Worm (Caenorhabditis elegans) whole organism, L1 larva: ENCODE results near the gene H06H21.8.

Experiments
- C04F5.9 ChIP-seq: sonication (generic microtip); optimal IDR thresholded peaks from 2 replicates; lab custom pipeline; 2016; ENCODE audit warnings: missing genetic modification characterization, missing compliant biosample characterization
- C34B4.2 ChIP-seq: sonication (generic microtip); optimal IDR thresholded peaks from 2 replicates; lab custom pipeline; 2017; ENCODE audit warnings: mild to moderate bottlenecking, missing genetic modification characterization, missing compliant biosample characterization
- aha-1 ChIP-seq: fragments of 150-350 bp; optimal IDR thresholded peaks from 2 replicates; lab custom pipeline; 2014; ENCODE audit warnings: missing biosample characterization, missing genetic modification characterization
- ama-1 ChIP-seq: fragments of 150-350 bp; optimal IDR thresholded peaks from 2 replicates; lab custom pipeline; 2014
- blmp-1 ChIP-seq: fragments of 150-350 bp; optimal IDR thresholded peaks from 2 replicates; lab custom pipeline; 2014; ENCODE audit warnings: missing biosample characterization, missing genetic modification characterization
- ceh-63 ChIP-seq: fragments of 200-800 bp; sonication (Bioruptor generic); optimal IDR thresholded peaks from 2 replicates; lab custom pipeline; 2018; ENCODE audit warnings: mild to moderate bottlenecking, missing genetic modification characterization, missing compliant biosample characterization
- ceh-8 ChIP-seq: fragments of 200-800 bp; sonication (Bioruptor generic); optimal IDR thresholded peaks from 2 replicates; lab custom pipeline; 2018; ENCODE audit warnings: mild to moderate bottlenecking, missing genetic modification characterization, moderate library complexity, missing compliant biosample characterization
- ceh-82 ChIP-seq, 3 experiments: fragments of 150-350 bp in 1 of 3; sonication (generic microtip) in 2 of 3; optimal IDR thresholded peaks; 2 replicates each; lab custom pipeline; 2014 to 2017; ENCODE audit warnings: missing biosample characterization in 3 of 3, missing genetic modification characterization in 3 of 3
- ceh-90 ChIP-seq: sonication (generic microtip); optimal IDR thresholded peaks from 2 replicates; lab custom pipeline; 2016; ENCODE audit warnings: missing genetic modification characterization, missing compliant biosample characterization
- ces-1 ChIP-seq: fragments of 150-350 bp; optimal IDR thresholded peaks from 2 replicates; lab custom pipeline; 2014; ENCODE audit warnings: missing biosample characterization, missing genetic modification reagents, missing genetic modification characterization
- dpl-1 ChIP-seq, 3 experiments: fragments of 150-350 bp in 2 of 3; sonication (generic microtip) in 1 of 3; optimal IDR thresholded peaks; 2 replicates each; lab custom pipeline; 2014 to 2017; ENCODE audit warnings: missing biosample characterization in 3 of 3, missing genetic modification characterization in 3 of 3, missing genetic modification reagents in 3 of 3
- dsc-1 ChIP-seq: sonication (generic microtip); optimal IDR thresholded peaks from 2 replicates; lab custom pipeline; 2016; ENCODE audit warnings: mild to moderate bottlenecking, missing genetic modification characterization, missing compliant biosample characterization
- efl-1 ChIP-seq, 4 experiments: fragments of 150-350 bp; optimal IDR thresholded peaks in 3 of 4; peaks in 1 of 4; 1 replicate in 1 of 4; 2 replicates in 3 of 4; lab custom pipeline; 2014; ENCODE audit warnings: missing biosample characterization in 2 of 4, missing genetic modification characterization in 2 of 4, missing genetic modification reagents in 2 of 4
- efl-3 ChIP-seq: fragments of 200-800 bp; sonication (Bioruptor generic); optimal IDR thresholded peaks from 2 replicates; lab custom pipeline; 2018; ENCODE audit warnings: mild to moderate bottlenecking, missing genetic modification characterization, missing compliant biosample characterization
- egl-13 ChIP-seq: sonication (generic microtip); optimal IDR thresholded peaks from 2 replicates; lab custom pipeline; 2016; ENCODE audit warnings: missing genotype, missing genetic modification reagents, missing genetic modification characterization, missing compliant biosample characterization
- egl-27 ChIP-seq, 2 experiments: fragments of 150-350 bp in 1 of 2; sonication (generic microtip); optimal IDR thresholded peaks; 3 replicates each; lab custom pipeline; 2017 to 2018; ENCODE audit warnings: missing biosample characterization in 2 of 2, missing genetic modification characterization in 2 of 2, missing genetic modification reagents in 2 of 2
- fkh-4 ChIP-seq: sonication (generic microtip); optimal IDR thresholded peaks from 2 replicates; lab custom pipeline; 2016; ENCODE audit warnings: missing compliant biosample characterization, missing genetic modification characterization, borderline replicate concordance
- fos-1 ChIP-seq: fragments of 150-350 bp; optimal IDR thresholded peaks from 2 replicates; lab custom pipeline; 2014; ENCODE audit warnings: missing biosample characterization, missing genetic modification characterization
- hlh-17 ChIP-seq: fragments of 200-800 bp; sonication (Bioruptor generic); optimal IDR thresholded peaks from 2 replicates; lab custom pipeline; 2018; ENCODE audit warnings: missing genetic modification characterization, mild to moderate bottlenecking, missing compliant biosample characterization, moderate library complexity, borderline replicate concordance
- hlh-4 ChIP-seq: sonication (generic microtip); optimal IDR thresholded peaks from 2 replicates; lab custom pipeline; 2016; ENCODE audit warnings: mild to moderate bottlenecking, missing genetic modification characterization, missing compliant biosample characterization
- isw-1 ChIP-seq: fragments of 200-800 bp; sonication (Bioruptor generic); IDR thresholded peaks from 2 replicates; pipeline ENCODE4 v1.3.6; 2022; ENCODE audit warnings: missing genetic modification characterization, missing compliant biosample characterization
- jun-1 ChIP-seq: fragments of 150-350 bp; optimal IDR thresholded peaks from 2 replicates; lab custom pipeline; 2014; ENCODE audit warnings: missing biosample characterization, missing genetic modification reagents, missing genetic modification characterization
- lin-14 ChIP-seq: fragments of 200-800 bp; sonication (Bioruptor generic); optimal IDR thresholded peaks from 2 replicates; lab custom pipeline; 2018; ENCODE audit warnings: mild to moderate bottlenecking, missing genetic modification characterization, moderate library complexity, missing compliant biosample characterization
- lin-15B ChIP-seq: fragments of 150-350 bp; sonication (generic microtip); optimal IDR thresholded peaks from 3 replicates; lab custom pipeline; 2014; ENCODE audit warnings: missing biosample characterization, missing genetic modification characterization
- lir-3 ChIP-seq: sonication (generic microtip); optimal IDR thresholded peaks from 2 replicates; lab custom pipeline; 2016; ENCODE audit warnings: mild to moderate bottlenecking, missing genetic modification characterization, moderate library complexity, missing compliant biosample characterization; ENCODE audit not compliant: poor library complexity
- lsy-2 ChIP-seq, 2 experiments: fragments of 150-350 bp; optimal IDR thresholded peaks; 2 replicates each; lab custom pipeline; 2014; ENCODE audit warnings: missing biosample characterization in 2 of 2, missing genetic modification characterization in 2 of 2
- mab-9 ChIP-seq: fragments of 200-800 bp; sonication (Bioruptor generic); IDR thresholded peaks from 2 replicates; pipeline ENCODE4 v1.3.6; 2022; ENCODE audit warnings: missing genetic modification reagents, missing genetic modification characterization, missing compliant biosample characterization
- mdl-1 ChIP-seq, 2 experiments: fragments of 150-350 bp; optimal IDR thresholded peaks; 2 replicates each; lab custom pipeline; 2014 to 2017; ENCODE audit warnings: missing biosample characterization in 2 of 2, missing genetic modification characterization in 2 of 2, inconsistent platforms in 1 of 2
- mef-2 ChIP-seq: fragments of 150-350 bp; optimal IDR thresholded peaks from 2 replicates; lab custom pipeline; 2014; ENCODE audit warnings: missing biosample characterization, missing genetic modification characterization
- nhr-19 ChIP-seq: fragments of 200-800 bp; sonication (Bioruptor generic); conservative IDR thresholded peaks from 2 replicates; pipeline ENCODE4 v1.3.6; 2022; ENCODE audit warnings: missing genetic modification characterization, missing compliant biosample characterization
- nhr-237 ChIP-seq: fragments of 150-350 bp; optimal IDR thresholded peaks from 2 replicates; lab custom pipeline; 2014; ENCODE audit warnings: missing biosample characterization, missing genetic modification characterization
- nhr-28 ChIP-seq: fragments of 150-350 bp; optimal IDR thresholded peaks from 2 replicates; lab custom pipeline; 2014; ENCODE audit warnings: missing biosample characterization, missing genetic modification characterization
- nhr-47 ChIP-seq: sonication (generic microtip); optimal IDR thresholded peaks from 2 replicates; lab custom pipeline; 2016; ENCODE audit warnings: mild to moderate bottlenecking, missing genetic modification characterization, moderate library complexity, missing compliant biosample characterization
- nhr-71 ChIP-seq: sonication (generic microtip); optimal IDR thresholded peaks from 2 replicates; lab custom pipeline; 2016; ENCODE audit warnings: mild to moderate bottlenecking, missing genetic modification characterization, moderate library complexity, missing compliant biosample characterization
- nhr-76 ChIP-seq: sonication (generic microtip); optimal IDR thresholded peaks from 2 replicates; lab custom pipeline; 2017; ENCODE audit warnings: missing biosample characterization, missing genetic modification characterization
- nhr-90 ChIP-seq: sonication (generic microtip); optimal IDR thresholded peaks from 2 replicates; lab custom pipeline; 2016; ENCODE audit warnings: mild to moderate bottlenecking, missing genetic modification characterization, missing compliant biosample characterization; ENCODE audit not compliant: poor library complexity
- pag-3 ChIP-seq: sonication (generic microtip); optimal IDR thresholded peaks from 2 replicates; lab custom pipeline; 2017; ENCODE audit warnings: missing genetic modification characterization, mild to moderate bottlenecking, missing compliant biosample characterization, antibody characterized with exemption, borderline replicate concordance; ENCODE audit not compliant: insufficient read depth
- rnt-1 ChIP-seq: sonication (generic microtip); optimal IDR thresholded peaks from 2 replicates; lab custom pipeline; 2016; ENCODE audit warnings: mild to moderate bottlenecking, missing genetic modification characterization, moderate library complexity, missing compliant biosample characterization
- snpc-4 ChIP-seq: fragments of 150-350 bp; optimal IDR thresholded peaks from 2 replicates; lab custom pipeline; 2014; ENCODE audit warnings: missing biosample characterization, missing genetic modification characterization
- snu-23 ChIP-seq: sonication (generic microtip); optimal IDR thresholded peaks from 2 replicates; lab custom pipeline; 2016; ENCODE audit warnings: missing genetic modification characterization, missing compliant biosample characterization
- sox-4 ChIP-seq: sonication (generic microtip); optimal IDR thresholded peaks from 2 replicates; lab custom pipeline; 2016; ENCODE audit warnings: missing genetic modification characterization, missing compliant biosample characterization
- sptf-1 ChIP-seq: fragments of 150-350 bp; optimal IDR thresholded peaks from 2 replicates; lab custom pipeline; 2014; ENCODE audit warnings: missing biosample characterization, missing genetic modification characterization
- swsn-7 ChIP-seq: sonication (generic microtip); optimal IDR thresholded peaks from 2 replicates; lab custom pipeline; 2016; ENCODE audit warnings: missing genetic modification characterization, missing compliant biosample characterization
- tlp-1 ChIP-seq: fragments of 150-350 bp; optimal IDR thresholded peaks from 2 replicates; lab custom pipeline; 2014; ENCODE audit warnings: missing biosample characterization, missing genetic modification characterization
- unc-30 ChIP-seq: sonication (generic microtip); optimal IDR thresholded peaks from 2 replicates; lab custom pipeline; 2017; ENCODE audit warnings: missing biosample characterization, missing genetic modification characterization
- unc-62 ChIP-seq: fragments of 150-350 bp; optimal IDR thresholded peaks from 2 replicates; lab custom pipeline; 2014; ENCODE audit warnings: missing biosample characterization, missing genetic modification reagents, missing genetic modification characterization
- unc-86 ChIP-seq: sonication (generic microtip); optimal IDR thresholded peaks from 2 replicates; lab custom pipeline; 2016; ENCODE audit warnings: missing genetic modification characterization, missing compliant biosample characterization
- unc-98 ChIP-seq: fragments of 200-800 bp; sonication (Bioruptor generic); IDR thresholded peaks from 2 replicates; pipeline ENCODE4 v1.3.6; 2022; ENCODE audit warnings: missing genetic modification characterization, missing compliant biosample characterization
- vab-15 ChIP-seq: sonication (generic microtip); optimal IDR thresholded peaks from 2 replicates; lab custom pipeline; 2017; ENCODE audit warnings: missing genotype, mild to moderate bottlenecking, missing genetic modification characterization, missing compliant biosample characterization
- xbp-1 ChIP-seq: sonication (generic microtip); optimal IDR thresholded peaks from 2 replicates; lab custom pipeline; 2016; ENCODE audit warnings: missing genetic modification characterization, missing compliant biosample characterization
- zip-4 ChIP-seq: fragments of 200-800 bp; sonication (Bioruptor generic); optimal IDR thresholded peaks from 2 replicates; lab custom pipeline; 2018; ENCODE audit warnings: mild to moderate bottlenecking, missing genetic modification characterization, moderate library complexity, missing compliant biosample characterization
- ztf-4 ChIP-seq: fragments of 150-350 bp; optimal IDR thresholded peaks from 2 replicates; lab custom pipeline; 2014; ENCODE audit warnings: missing biosample characterization, missing genetic modification characterization

The H06H21.8 gene

ce11 chrIV:4810377-4810984 is 10.4 kb downstream of the H06H21.8 start, which contains the start of gene eif-1.A:
Gene eif-1.A (plus strand): TSS chrIV:4810934.
- TF ChIP-seq ceh-63 (no peak), sptf-1 (no peak), egl-27 (tag; optimal IDR thresholded peaks at IDR 0.05; lab: Kevin White, UChicago) (no peak), snu-23 (GFP tag; lab: Kevin White, UChicago) (peak; percentile 75), C34B4.2 (tag; lab: Kevin White, UChicago) (no peak), hlh-4 (tag; lab: Kevin White, UChicago) (no peak), unc-30 (no peak), isw-1 (GFP tag; lab: Robert Waterston, UW) (peak; percentile 28; the same call in 1 of the 2 replicates), ceh-8 (GFP tag; lab: Kevin White, UChicago) (no peak), lsy-2 (tag; optimal IDR thresholded peaks at IDR 0.05; lab: Kevin White, UChicago) (peak; percentile 63 to 85), rnt-1 (tag; lab: Kevin White, UChicago) (peak; percentile 51), mdl-1 (tag; optimal IDR thresholded peaks at IDR 0.05; lab: Kevin White, UChicago) (no peak), ces-1 (GFP tag; lab: Kevin White, UChicago) (no peak), egl-13 (tag; lab: Kevin White, UChicago) (peak; percentile 13), nhr-76 (tag; lab: Kevin White, UChicago) (no peak), mab-9 (GFP tag; lab: Robert Waterston, UW) (no peak), ceh-82 (tag; optimal IDR thresholded peaks at IDR 0.05; lab: Kevin White, UChicago) (peak; percentile 18 to 62 (median 43)), dsc-1 (tag; lab: Kevin White, UChicago) (no peak), jun-1 (tag; lab: Kevin White, UChicago) (no peak), ama-1 (lab: Kevin White, UChicago) (no peak), xbp-1 (peak; percentile 45), unc-98 (no peak), tlp-1 (tag; lab: Kevin White, UChicago) (no peak), mef-2 (no peak), lin-15B (tag; lab: Kevin White, UChicago) (peak; percentile 59), ztf-4 (tag; lab: Kevin White, UChicago) (no peak), snpc-4 (tag; lab: Kevin White, UChicago) (no peak), unc-86 (tag; lab: Kevin White, UChicago) (peak; percentile 7), nhr-237 (tag; lab: Kevin White, UChicago) (no peak), C04F5.9 (tag; lab: Kevin White, UChicago) (no peak), efl-3 (GFP tag; lab: Kevin White, UChicago) (no peak), nhr-71 (tag; lab: Kevin White, UChicago) (peak; percentile 63), swsn-7 (tag; lab: Kevin White, UChicago) (peak; percentile 47), ceh-90 (no peak), vab-15 (tag; lab: Kevin White, UChicago) (no peak), nhr-90 (tag; lab: Kevin White, UChicago) (peak; percentile 54), dpl-1 (GFP tag; optimal IDR thresholded peaks at IDR 0.05; lab: Kevin White, UChicago) (peak; percentile 54 to 72 (median 59)), efl-1 (optimal IDR thresholded peaks at IDR 0.05; lab: Kevin White, UChicago) (peak; percentile 63 to 66), efl-1 (GFP tag; optimal IDR thresholded peaks at IDR 0.05 in 1 of 2; lab: Kevin White, UChicago) (peak; percentile 69 to 96), unc-62 (GFP tag; lab: Kevin White, UChicago) (no peak), blmp-1 (tag; lab: Kevin White, UChicago) (no peak), aha-1 (tag; lab: Kevin White, UChicago) (no peak), zip-4 (GFP tag; lab: Kevin White, UChicago) (no peak), lir-3 (tag; lab: Kevin White, UChicago) (no peak), nhr-19 (GFP tag; lab: Robert Waterston, UW) (no peak), nhr-28 (tag; lab: Kevin White, UChicago) (no peak), sox-4 (tag; lab: Kevin White, UChicago) (no peak), lin-14 (no peak), nhr-47 (tag; lab: Kevin White, UChicago) (peak; percentile 61), pag-3 (tag; lab: Kevin White, UChicago) (no peak), fkh-4 (tag; lab: Kevin White, UChicago) (no peak), fos-1 (tag; lab: Kevin White, UChicago) (peak; percentile 4), hlh-17 (GFP tag; lab: Kevin White, UChicago) (no peak)
